Fruit fly (Drosophila melanogaster) whole organism, embryonic: ENCODE data around the gene AlaRS.

ENCODE experiments used
- B-H2 ChIP-seq: fragments of 200-800 bp; sonication (Bioruptor generic); optimal IDR thresholded peaks from 2 replicates; lab custom pipeline; 2018; ENCODE audit warnings: missing biosample characterization, mild to moderate bottlenecking, missing genetic modification characterization
- CG14441 ChIP-seq: fragments of 200-800 bp; sonication (Bioruptor generic); IDR thresholded peaks from 2 replicates; pipeline ENCODE4 v1.3.6; 2022; ENCODE audit warnings: missing biosample characterization, missing genetic modification characterization
- CG15696 ChIP-seq: fragments of 200-800 bp; sonication (Bioruptor generic); optimal IDR thresholded peaks from 2 replicates; lab custom pipeline; 2019; ENCODE audit warnings: missing biosample characterization, mild to moderate bottlenecking, missing genetic modification characterization, moderate library complexity
- CG16779 ChIP-seq: fragments of 200-800 bp; sonication (Bioruptor generic); IDR thresholded peaks from 2 replicates; pipeline ENCODE4 v1.3.6; 2022; ENCODE audit warnings: missing biosample characterization, missing genetic modification characterization
- CG16813 ChIP-seq: fragments of 200-800 bp; sonication (Bioruptor generic); IDR thresholded peaks from 3 replicates; pipeline ENCODE4 v1.3.6; 2022; ENCODE audit warnings: missing biosample characterization, missing genetic modification characterization; ENCODE audit not compliant: partially characterized antibody
- CG17359 ChIP-seq: fragments of 200-800 bp; sonication (Bioruptor generic); optimal IDR thresholded peaks from 3 replicates; lab custom pipeline; 2018; ENCODE audit warnings: missing biosample characterization, mild to moderate bottlenecking, missing genetic modification characterization, moderate library complexity
- CG30403 ChIP-seq: fragments of 200-800 bp; sonication (Bioruptor generic); optimal IDR thresholded peaks from 3 replicates; lab custom pipeline; 2016; ENCODE audit warnings: missing biosample characterization, missing genetic modification characterization
- CG32532 ChIP-seq: fragments of 200-800 bp; sonication (Bioruptor generic); IDR thresholded peaks from 2 replicates; pipeline ENCODE4 v1.3.6; 2022; ENCODE audit warnings: missing biosample characterization, missing genetic modification characterization
- CG32767 ChIP-seq: fragments of 200-800 bp; sonication (Bioruptor generic); IDR thresholded peaks from 2 replicates; pipeline ENCODE4 v1.3.6; 2022; ENCODE audit warnings: missing biosample characterization, missing genetic modification characterization
- CG3281 ChIP-seq: fragments of 200-800 bp; sonication (Bioruptor generic); optimal IDR thresholded peaks from 3 replicates; lab custom pipeline; 2017; ENCODE audit warnings: missing biosample characterization, mild to moderate bottlenecking, missing genetic modification characterization
- CG34376 ChIP-seq: fragments of 200-800 bp; sonication (Bioruptor generic); optimal IDR thresholded peaks from 2 replicates; lab custom pipeline; 2018; ENCODE audit warnings: missing biosample characterization, mild to moderate bottlenecking, missing genetic modification characterization
- CG4820 ChIP-seq: fragments of 200-800 bp; sonication (Bioruptor generic); optimal IDR thresholded peaks from 3 replicates; lab custom pipeline; 2016; ENCODE audit warnings: missing biosample characterization, missing genetic modification characterization
- CG5245 ChIP-seq: fragments of 200-800 bp; sonication (Bioruptor generic); optimal IDR thresholded peaks from 3 replicates; lab custom pipeline; 2016; ENCODE audit warnings: missing biosample characterization, missing genetic modification characterization
- CG5953 ChIP-seq: fragments of 200-800 bp; sonication (Bioruptor generic); IDR thresholded peaks from 2 replicates; pipeline ENCODE4 v1.3.6; 2022; ENCODE audit warnings: missing biosample characterization, missing genetic modification characterization
- CG6791 ChIP-seq: fragments of 200-800 bp; sonication (Bioruptor generic); IDR thresholded peaks from 3 replicates; pipeline ENCODE4 v1.3.6; 2022; ENCODE audit warnings: missing biosample characterization, missing genetic modification characterization; ENCODE audit not compliant: partially characterized antibody
- CG7987 ChIP-seq: fragments of 200-800 bp; sonication (Bioruptor generic); optimal IDR thresholded peaks from 2 replicates; lab custom pipeline; 2018; ENCODE audit warnings: missing biosample characterization, mild to moderate bottlenecking, missing genetic modification characterization, moderate library complexity
- CG8281 ChIP-seq: fragments of 200-800 bp; sonication (Bioruptor generic); optimal IDR thresholded peaks from 2 replicates; lab custom pipeline; 2018; ENCODE audit warnings: missing biosample characterization, mild to moderate bottlenecking, missing genetic modification characterization, moderate library complexity
- CG9797 ChIP-seq: fragments of 200-800 bp; sonication (Bioruptor generic); optimal IDR thresholded peaks from 3 replicates; lab custom pipeline; 2018; ENCODE audit warnings: missing biosample characterization, mild to moderate bottlenecking, missing genetic modification characterization
- Camta ChIP-seq: fragments of 200-800 bp; sonication (Bioruptor generic); optimal IDR thresholded peaks from 2 replicates; lab custom pipeline; 2016; ENCODE audit warnings: missing biosample characterization, missing genetic modification characterization
- CoRest ChIP-seq: fragments of 200-800 bp; sonication (Bioruptor generic); optimal IDR thresholded peaks from 3 replicates; lab custom pipeline; 2018; ENCODE audit warnings: missing biosample characterization, mild to moderate bottlenecking, missing genetic modification characterization, moderate library complexity
- Doc3 ChIP-seq: fragments of 200-800 bp; sonication (Bioruptor generic); IDR thresholded peaks from 3 replicates; pipeline ENCODE4 v1.3.6; 2022; ENCODE audit warnings: missing biosample characterization, missing genetic modification characterization; ENCODE audit not compliant: partially characterized antibody
- H2.0 ChIP-seq: fragments of 200-800 bp; sonication (Bioruptor generic); IDR thresholded peaks from 2 replicates; pipeline ENCODE4 v1.3.6; 2022; ENCODE audit warnings: missing biosample characterization, missing genetic modification characterization
- Hmx ChIP-seq: fragments of 200-800 bp; sonication (Bioruptor generic); optimal IDR thresholded peaks from 2 replicates; lab custom pipeline; 2016; ENCODE audit warnings: missing biosample characterization, missing genetic modification characterization
- Hr51 ChIP-seq, 2 experiments: fragments of 200-800 bp; sonication (Bioruptor generic); optimal IDR thresholded peaks; 2 replicates in 1 of 2; 3 replicates in 1 of 2; lab custom pipeline; 2016 to 2018; ENCODE audit warnings: missing biosample characterization in 2 of 2, missing genetic modification characterization in 2 of 2, mild to moderate bottlenecking in 1 of 2, moderate library complexity in 1 of 2
- Hsf ChIP-seq: fragments of 200-800 bp; sonication (Bioruptor generic); optimal IDR thresholded peaks from 3 replicates; lab custom pipeline; 2016; ENCODE audit warnings: missing biosample characterization, missing genetic modification characterization
- NC2β ChIP-seq: fragments of 200-800 bp; sonication (Bioruptor generic); optimal IDR thresholded peaks from 2 replicates; lab custom pipeline; 2016; ENCODE audit warnings: missing biosample characterization, missing genetic modification characterization
- Pdp1 ChIP-seq, 2 experiments: fragments of 200-800 bp; sonication (Bioruptor generic); optimal IDR thresholded peaks; 3 replicates each; lab custom pipeline; 2016; ENCODE audit warnings: missing biosample characterization in 2 of 2, missing genetic modification characterization in 2 of 2, mild to moderate bottlenecking in 1 of 2, moderate library complexity in 1 of 2
- Tbp ChIP-seq: fragments of >200 bp; optimal IDR thresholded peaks from 2 replicates; lab custom pipeline; 2018; ENCODE audit warnings: missing biosample characterization, missing genetic modification characterization
- ab ChIP-seq: fragments of 200-800 bp; sonication (Bioruptor generic); optimal IDR thresholded peaks from 2 replicates; lab custom pipeline; 2016; ENCODE audit warnings: missing biosample characterization, missing genetic modification characterization
- abd-A ChIP-seq: fragments of 200-800 bp; sonication (Bioruptor generic); optimal IDR thresholded peaks from 3 replicates; lab custom pipeline; 2019; ENCODE audit warnings: missing biosample characterization, mild to moderate bottlenecking, missing genetic modification characterization, moderate library complexity
- ato ChIP-seq: fragments of 200-800 bp; sonication (Bioruptor generic); IDR thresholded peaks from 2 replicates; pipeline ENCODE4 v1.3.6; 2022; ENCODE audit warnings: missing biosample characterization, missing genetic modification characterization; ENCODE audit not compliant: partially characterized antibody
- az2 ChIP-seq: fragments of 200-800 bp; sonication (Bioruptor generic); optimal IDR thresholded peaks from 3 replicates; lab custom pipeline; 2016; ENCODE audit warnings: missing biosample characterization, missing genetic modification characterization
- bsh ChIP-seq, 2 experiments: fragments of 200-800 bp; sonication (Bioruptor generic); optimal IDR thresholded peaks; 2 replicates each; lab custom pipeline; 2017 to 2018; ENCODE audit warnings: mild to moderate bottlenecking in 2 of 2, missing biosample characterization in 2 of 2, missing genetic modification characterization in 2 of 2, moderate library complexity in 1 of 2
- cas ChIP-seq: fragments of 200-800 bp; sonication (Bioruptor generic); IDR thresholded peaks from 2 replicates; pipeline ENCODE4 v1.3.6; 2022; ENCODE audit warnings: missing biosample characterization, missing genetic modification characterization
- cg ChIP-seq: fragments of 200-800 bp; sonication (Bioruptor generic); optimal IDR thresholded peaks from 3 replicates; lab custom pipeline; 2019; ENCODE audit warnings: missing biosample characterization, mild to moderate bottlenecking, missing genetic modification characterization, moderate library complexity
- danr ChIP-seq: fragments of 200-800 bp; sonication (Bioruptor generic); IDR thresholded peaks from 2 replicates; pipeline ENCODE4 v1.3.6; 2022; ENCODE audit warnings: missing biosample characterization, missing genetic modification characterization
- dysf ChIP-seq: fragments of 200-800 bp; sonication (Bioruptor generic); IDR thresholded peaks from 3 replicates; pipeline ENCODE4 v1.3.6; 2022; ENCODE audit warnings: missing biosample characterization, missing genetic modification characterization
- exex ChIP-seq: fragments of 200-800 bp; sonication (Bioruptor generic); optimal IDR thresholded peaks from 4 replicates; lab custom pipeline; 2018; ENCODE audit warnings: missing biosample characterization, mild to moderate bottlenecking, missing genetic modification characterization, moderate library complexity
- fru ChIP-seq: fragments of >200 bp; optimal IDR thresholded peaks from 2 replicates; lab custom pipeline; 2017
- grn ChIP-seq: fragments of 200-800 bp; sonication (Bioruptor generic); optimal IDR thresholded peaks from 3 replicates; lab custom pipeline; 2017; ENCODE audit warnings: missing biosample characterization, missing genetic modification characterization
- gt ChIP-seq: fragments of 200-800 bp; sonication (Bioruptor generic); IDR thresholded peaks from 2 replicates; pipeline ENCODE4 v1.3.6; 2022; ENCODE audit warnings: missing biosample characterization, missing genetic modification characterization
- her ChIP-seq: fragments of 200-800 bp; sonication (Bioruptor generic); optimal IDR thresholded peaks from 2 replicates; lab custom pipeline; 2016; ENCODE audit warnings: missing biosample characterization, missing genetic modification characterization
- hkb ChIP-seq, 2 experiments: fragments of 200-800 bp in 1 of 2; fragments of >200 bp in 1 of 2; sonication (Bioruptor generic) in 1 of 2; IDR thresholded peaks in 1 of 2; optimal IDR thresholded peaks in 1 of 2; 2 replicates each; pipeline versions ENCODE4 v1.3.6 to Lab custom; 2017 to 2022; ENCODE audit warnings: missing biosample characterization in 1 of 2, missing genetic modification characterization in 1 of 2
- maf-S ChIP-seq: fragments of 200-800 bp; sonication (Bioruptor generic); optimal IDR thresholded peaks from 2 replicates; lab custom pipeline; 2016; ENCODE audit warnings: missing biosample characterization, missing genetic modification characterization
- peb ChIP-seq: fragments of 200-800 bp; sonication (Bioruptor generic); IDR thresholded peaks from 2 replicates; pipeline ENCODE4 v1.3.6; 2022; ENCODE audit warnings: missing biosample characterization, missing genetic modification characterization
- prd ChIP-seq, 3 experiments: fragments of >200 bp in 2 of 3; fragments of 200-800 bp in 1 of 3; sonication (Bioruptor generic) in 1 of 3; optimal IDR thresholded peaks in 2 of 3; IDR thresholded peaks in 1 of 3; 2 replicates in 2 of 3; 3 replicates in 1 of 3; pipeline versions ENCODE4 v1.3.6 to Lab custom; 2017 to 2022; ENCODE audit warnings: missing biosample characterization in 1 of 3, missing genetic modification characterization in 1 of 3
- sens-2 ChIP-seq: fragments of 200-800 bp; sonication (Bioruptor generic); IDR thresholded peaks from 2 replicates; pipeline ENCODE4 v1.3.6; 2022; ENCODE audit warnings: missing biosample characterization, missing genetic modification characterization
- sug ChIP-seq: fragments of 200-800 bp; optimal IDR thresholded peaks from 2 replicates; lab custom pipeline; 2019; ENCODE audit warnings: missing biosample characterization, mild to moderate bottlenecking, missing genetic modification characterization, moderate library complexity
- unc-4 ChIP-seq: fragments of 200-800 bp; sonication (Bioruptor generic); IDR thresholded peaks from 2 replicates; pipeline ENCODE4 v1.3.6; 2022; ENCODE audit warnings: missing biosample characterization, missing genetic modification characterization; ENCODE audit not compliant: partially characterized antibody
- yki ChIP-seq: fragments of >200 bp; optimal IDR thresholded peaks from 3 replicates; lab custom pipeline; 2018

Gene AlaRS

dm6 chr2L:8423460-8424089, 42.0 kb upstream of the AlaRS start (continued):
- TF ChIP-seq CG5245 = no peak
- TF ChIP-seq Hr51 (GFP tag; optimal IDR thresholded peaks at IDR 0.05; lab: Kevin White, UChicago) = no peak
- no peak for TF ChIP-seq az2 (GFP tag; lab: Kevin White, UChicago)
- no peak for TF ChIP-seq CG16779
- TF ChIP-seq dysf (GFP tag; lab: Robert Waterston, UW) = no peak
- TF ChIP-seq abd-A = no peak
- TF ChIP-seq CG9797 (GFP tag; lab: Kevin White, UChicago) = no peak
- TF ChIP-seq Doc3 (GFP tag; lab: Robert Waterston, UW) = no peak
- no peak for TF ChIP-seq peb
- TF ChIP-seq Hsf (GFP tag; lab: Kevin White, UChicago) = no peak
- peak; percentile 14 for TF ChIP-seq CG17359 (tag; lab: Kevin White, UChicago)
- TF ChIP-seq fru (lab: Kevin White, UChicago) = no peak
- TF ChIP-seq CG16813 (GFP tag; lab: Robert Waterston, UW) = no peak
- TF ChIP-seq bsh (GFP tag; optimal IDR thresholded peaks at IDR 0.05; lab: Kevin White, UChicago) = peak in 1 of 2 experiments; percentile 50
- no peak for TF ChIP-seq CG32532
- no peak for TF ChIP-seq cg (GFP tag; lab: Kevin White, UChicago)
- TF ChIP-seq CG8281 (tag; lab: Kevin White, UChicago) = peak; percentile 22
- TF ChIP-seq Hmx = no peak
- TF ChIP-seq CG32767 (GFP tag; lab: Robert Waterston, UW) = no peak
- no peak for TF ChIP-seq hkb (optimal IDR thresholded peaks at IDR 0.05; lab: Kevin White, UChicago)
- no peak for TF ChIP-seq hkb (GFP tag; IDR thresholded peaks at IDR 0.05; lab: Robert Waterston, UW)
- TF ChIP-seq CG3281 (GFP tag; lab: Kevin White, UChicago) = no peak
- TF ChIP-seq Pdp1 (GFP tag; optimal IDR thresholded peaks at IDR 0.05; lab: Kevin White, UChicago) = no peak
- no peak for TF ChIP-seq exex (tag; lab: Kevin White, UChicago)
- no peak for TF ChIP-seq CG6791 (GFP tag; lab: Robert Waterston, UW)
- no peak for TF ChIP-seq CoRest
- TF ChIP-seq NC2β (GFP tag; lab: Kevin White, UChicago) = no peak
- TF ChIP-seq CG15696 (tag; lab: Kevin White, UChicago) = no peak
- TF ChIP-seq H2.0 (GFP tag; lab: Robert Waterston, UW) = no peak
- no peak for TF ChIP-seq her (GFP tag; lab: Kevin White, UChicago)
- TF ChIP-seq CG30403 (GFP tag; lab: Kevin White, UChicago) = no peak
- no peak for TF ChIP-seq sens-2 (GFP tag; lab: Robert Waterston, UW)
- TF ChIP-seq prd (optimal IDR thresholded peaks at IDR 0.05; lab: Kevin White, UChicago) = no peak
- no peak for TF ChIP-seq prd (GFP tag; IDR thresholded peaks at IDR 0.05; lab: Robert Waterston, UW)
- TF ChIP-seq gt (GFP tag; lab: Robert Waterston, UW) = no peak
- peak; percentile 28 for TF ChIP-seq Camta (GFP tag; lab: Kevin White, UChicago)
- TF ChIP-seq unc-4 (GFP tag; lab: Robert Waterston, UW) = no peak
- TF ChIP-seq danr = no peak
- no peak for TF ChIP-seq CG14441 (GFP tag; lab: Robert Waterston, UW)
- no peak for TF ChIP-seq ato (GFP tag; lab: Robert Waterston, UW)
- no peak for TF ChIP-seq B-H2 (GFP tag; lab: Kevin White, UChicago)
- TF ChIP-seq maf-S (GFP tag; lab: Kevin White, UChicago) = no peak
- TF ChIP-seq CG34376 (GFP tag; lab: Kevin White, UChicago) = no peak
- peak; percentile 55 for TF ChIP-seq grn
- TF ChIP-seq CG7987 (GFP tag; lab: Kevin White, UChicago) = no peak
- TF ChIP-seq yki (lab: Kevin White, UChicago) = no peak
- no peak for TF ChIP-seq cas (GFP tag; lab: Robert Waterston, UW)
- TF ChIP-seq Tbp (GFP tag; lab: Kevin White, UChicago) = no peak
- TF ChIP-seq sug (tag; lab: Kevin White, UChicago) = no peak
- TF ChIP-seq ab (GFP tag; lab: Kevin White, UChicago) = no peak
- no peak for TF ChIP-seq CG4820 (GFP tag; lab: Kevin White, UChicago)
- TF ChIP-seq CG5953 (GFP tag; lab: Robert Waterston, UW) = no peak
